Worm (Caenorhabditis elegans): ENCODE measurements around the gene tag-294.

Gene tag-294

ce11 chrX:5799229-5799628 is 36.0 kb upstream of the tag-294 start:
- TF ChIP-seq sdz-38 (tag; optimal IDR thresholded peaks at IDR 0.05) (no peak), hmg-1.2 (GFP tag; IDR thresholded peaks at IDR 0.05) (no peak), somi-1 (GFP tag; optimal IDR thresholded peaks at IDR 0.05) (no peak), aptf-2 (GFP tag; conservative IDR thresholded peaks at IDR 0.05) (no peak), gei-17 (GFP tag; optimal IDR thresholded peaks at IDR 0.05) (no peak), lin-40 (tag; optimal IDR thresholded peaks at IDR 0.05) (no peak), rpc-1 (optimal IDR thresholded peaks at IDR 0.05) (no peak), rpc-1 (tag; optimal IDR thresholded peaks at IDR 0.05) (no peak), B0261.1 (tag; optimal IDR thresholded peaks at IDR 0.05) (no peak)

DNA sequence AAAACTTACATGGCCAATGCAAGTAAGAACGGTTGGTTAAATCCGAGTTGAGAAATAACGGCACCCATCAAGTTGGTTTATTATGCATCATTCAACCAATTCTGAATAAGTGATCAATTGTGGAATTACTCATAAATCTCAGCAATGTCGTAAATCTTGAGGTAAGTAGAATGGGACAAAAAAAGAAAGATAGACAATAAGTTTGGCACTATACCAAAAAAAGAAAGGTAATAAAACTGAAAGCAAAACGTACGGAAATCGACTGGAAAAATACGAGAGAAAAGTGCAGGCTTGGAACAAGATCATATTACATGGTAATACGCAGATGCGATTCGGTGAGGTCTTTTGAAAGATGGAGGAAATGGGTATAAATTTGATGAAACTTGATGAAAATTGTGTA is 35.5 kb upstream of the tag-294 start, which contains the start of gene F46G11.4:
F46G11.4 (minus strand) TSS at position 101 of the 400 bp plus-strand sequence.
- TF ChIP-seq unc-130 (GFP tag; optimal IDR thresholded peaks at IDR 0.05) (no peak), lin-40 (tag; optimal IDR thresholded peaks at IDR 0.05) (no peak)

ce11 chrX:5794432-5794831 is 31.2 kb upstream of the tag-294 start:
- TF ChIP-seq B0336.3 (GFP tag; IDR thresholded peaks at IDR 0.05) (no peak), D2030.7 (GFP tag; IDR thresholded peaks at IDR 0.05) (no peak), aptf-3 (GFP tag; IDR thresholded peaks at IDR 0.05) (no peak), lin-40 (tag; optimal IDR thresholded peaks at IDR 0.05) (no peak), unc-130 (GFP tag; optimal IDR thresholded peaks at IDR 0.05) (no peak), madf-3 (GFP tag; IDR thresholded peaks at IDR 0.05) (no peak), nhr-90 (tag; optimal IDR thresholded peaks at IDR 0.05) (no peak), snpc-4 (GFP tag; optimal IDR thresholded peaks at IDR 0.05) (no peak), snpc-4 (tag; optimal IDR thresholded peaks at IDR 0.05) (no peak), rec-8 (tag; optimal IDR thresholded peaks at IDR 0.05) (no peak), F52B5.7 (tag; optimal IDR thresholded peaks at IDR 0.05) (no peak), pha-4 (tag; optimal IDR thresholded peaks at IDR 0.05) (no peak), dpff-1 (tag; optimal IDR thresholded peaks at IDR 0.05) (no peak), dox-1 (GFP tag; IDR thresholded peaks at IDR 0.05) (no peak), K11D2.4 (GFP tag; IDR thresholded peaks at IDR 0.05) (no peak), nfya-1 (tag; optimal IDR thresholded peaks at IDR 0.05; ENCODE audit: borderline replicate concordance, insufficient read depth) (no peak), chd-7 (tag; optimal IDR thresholded peaks at IDR 0.05) (no peak), akir-1 (GFP tag; optimal IDR thresholded peaks at IDR 0.05) (no peak), nhr-27 (tag; optimal IDR thresholded peaks at IDR 0.05) (no peak), ceh-27 (GFP tag; optimal IDR thresholded peaks at IDR 0.05) (no peak)

ce11 chrX:5790915-5791314 is 27.7 kb upstream of the tag-294 start, which contains the start of gene twnk-1:
TSS of gene twnk-1 (plus strand) at chrX:5791215.
- no peak for TF ChIP-seq ztf-28 (GFP tag; IDR thresholded peaks at IDR 0.05)
- TF ChIP-seq F49E8.2 (tag; optimal IDR thresholded peaks at IDR 0.05; ENCODE audit: insufficient read depth), result no peak
- TF ChIP-seq lsl-1 (GFP tag; optimal IDR thresholded peaks at IDR 0.05), result no peak
- TF ChIP-seq snpc-1.1 (tag; optimal IDR thresholded peaks at IDR 0.05; ENCODE audit: insufficient read depth), result no peak
- no peak for TF ChIP-seq hmg-20 (GFP tag; IDR thresholded peaks at IDR 0.05)
- no peak for TF ChIP-seq ceh-27 (GFP tag; optimal IDR thresholded peaks at IDR 0.05)
- no peak for TF ChIP-seq nfyb-1 (GFP tag; IDR thresholded peaks at IDR 0.05)
- no peak for TF ChIP-seq ceh-58 (GFP tag; IDR thresholded peaks at IDR 0.05)
